Worm (Caenorhabditis elegans) whole organism, early embryonic: Measurements from ENCODE around the gene Y39G8B.9.
A peak's percentile ranks its signal among the peaks of the same experiment; 100 is the strongest.

ENCODE experiments used
- B0310.2 ChIP-seq: sonication (generic microtip); optimal IDR thresholded peaks from 2 replicates; lab custom pipeline; 2016; ENCODE audit warnings: mild to moderate bottlenecking, missing genetic modification characterization, missing compliant biosample characterization
- F13C5.2 ChIP-seq: sonication (generic microtip); optimal IDR thresholded peaks from 2 replicates; lab custom pipeline; 2017; ENCODE audit warnings: mild to moderate bottlenecking, missing genetic modification characterization, inconsistent platforms, missing compliant biosample characterization
- aly-1 ChIP-seq: sonication (generic microtip); optimal IDR thresholded peaks from 2 replicates; lab custom pipeline; 2016; ENCODE audit warnings: missing genetic modification characterization, missing compliant biosample characterization
- ama-1 ChIP-seq: fragments of 150-350 bp; optimal IDR thresholded peaks from 2 replicates; lab custom pipeline; 2014
- ceh-13 ChIP-seq: fragments of 200-800 bp; sonication (Bioruptor generic); optimal IDR thresholded peaks from 2 replicates; lab custom pipeline; 2018; ENCODE audit warnings: mild to moderate bottlenecking, missing genetic modification characterization, missing compliant biosample characterization
- ceh-36 ChIP-seq: sonication (generic microtip); optimal IDR thresholded peaks from 2 replicates; lab custom pipeline; 2016; ENCODE audit warnings: missing genetic modification characterization, inconsistent platforms, missing compliant biosample characterization
- ets-7 ChIP-seq: sonication (generic microtip); optimal IDR thresholded peaks from 2 replicates; lab custom pipeline; 2016; ENCODE audit warnings: missing genotype, missing genetic modification characterization, missing compliant biosample characterization
- flt-1 ChIP-seq: fragments of 200-800 bp; sonication (Bioruptor generic); IDR thresholded peaks from 2 replicates; pipeline ENCODE4 v1.3.6; 2022; ENCODE audit warnings: missing genetic modification characterization, missing compliant biosample characterization
- hmbx-1 ChIP-seq: sonication (generic microtip); optimal IDR thresholded peaks from 2 replicates; lab custom pipeline; 2016; ENCODE audit warnings: mild to moderate bottlenecking, missing genetic modification characterization, missing compliant biosample characterization
- hmg-4 ChIP-seq: fragments of 200-800 bp; sonication (Bioruptor generic); optimal IDR thresholded peaks from 2 replicates; lab custom pipeline; 2018; ENCODE audit warnings: mild to moderate bottlenecking, missing genetic modification characterization, missing compliant biosample characterization
- hnd-1 ChIP-seq: sonication (generic microtip); optimal IDR thresholded peaks from 2 replicates; lab custom pipeline; 2016; ENCODE audit warnings: missing genetic modification characterization, missing compliant biosample characterization
- pes-1 ChIP-seq: fragments of 200-800 bp; sonication (Bioruptor generic); IDR thresholded peaks from 2 replicates; pipeline ENCODE4 v1.3.6; 2022; ENCODE audit warnings: missing genetic modification reagents, missing genetic modification characterization, missing compliant biosample characterization
- scrt-1 ChIP-seq: fragments of 200-800 bp; sonication (Bioruptor generic); IDR thresholded peaks from 2 replicates; pipeline ENCODE4 v1.3.6; 2022; ENCODE audit warnings: missing genetic modification characterization, missing compliant biosample characterization
- sea-1 ChIP-seq: fragments of 200-800 bp; sonication (Bioruptor generic); conservative IDR thresholded peaks from 2 replicates; pipeline ENCODE4 v1.3.6; 2022; ENCODE audit warnings: missing genetic modification characterization, missing compliant biosample characterization
- tbx-11 ChIP-seq: fragments of 200-800 bp; sonication (Bioruptor generic); IDR thresholded peaks from 2 replicates; pipeline ENCODE4 v1.3.6; 2022; ENCODE audit warnings: missing genetic modification characterization, missing compliant biosample characterization
- tbx-37 ChIP-seq: fragments of 200-800 bp; sonication (Bioruptor generic); conservative IDR thresholded peaks from 2 replicates; pipeline ENCODE4 v1.3.6; 2022; ENCODE audit warnings: missing genetic modification reagents, missing genetic modification characterization, missing compliant biosample characterization
- tra-4 ChIP-seq: sonication (generic microtip); optimal IDR thresholded peaks from 2 replicates; lab custom pipeline; 2017; ENCODE audit warnings: missing genetic modification characterization, missing compliant biosample characterization

The Y39G8B.9 gene

DNA sequence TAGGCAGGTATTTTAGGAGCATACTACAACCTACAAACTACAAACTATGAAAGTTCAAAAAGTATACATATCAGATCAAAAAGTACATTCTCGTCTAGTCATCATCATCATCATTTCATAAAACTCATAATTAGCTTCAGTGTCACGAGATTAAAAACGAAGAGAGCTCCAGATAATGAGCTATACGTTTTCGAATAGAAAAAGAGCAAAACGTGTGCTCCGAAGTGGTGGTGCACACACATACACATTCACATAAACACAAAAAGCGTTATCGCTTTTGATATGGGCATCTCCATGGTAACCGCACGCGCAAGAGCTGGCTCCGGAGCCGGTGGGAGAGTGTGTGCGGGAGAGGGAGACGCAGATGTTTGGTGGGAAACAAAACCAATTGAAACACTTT lies 16.8 kb upstream of the Y39G8B.9 start:
- TF ChIP-seq tbx-11 (GFP tag; lab: Robert Waterston, UW), result no peak
- no peak for TF ChIP-seq flt-1 (GFP tag; lab: Robert Waterston, UW)
- TF ChIP-seq sea-1 (GFP tag; lab: Robert Waterston, UW), result no peak
- TF ChIP-seq tbx-37 (GFP tag; lab: Robert Waterston, UW), result no peak
- no peak for TF ChIP-seq aly-1 (tag; lab: Kevin White, UChicago)
- no peak for TF ChIP-seq tra-4 (tag; lab: Kevin White, UChicago)
- no peak for TF ChIP-seq ceh-13 (GFP tag; lab: Kevin White, UChicago)
- no peak for TF ChIP-seq scrt-1 (GFP tag; lab: Robert Waterston, UW)
- no peak for TF ChIP-seq F13C5.2
- no peak for TF ChIP-seq ama-1 (lab: Kevin White, UChicago)
- no peak for TF ChIP-seq hnd-1
- TF ChIP-seq hmbx-1, result no peak
- no peak for TF ChIP-seq ceh-36 (tag; lab: Kevin White, UChicago)

DNA sequence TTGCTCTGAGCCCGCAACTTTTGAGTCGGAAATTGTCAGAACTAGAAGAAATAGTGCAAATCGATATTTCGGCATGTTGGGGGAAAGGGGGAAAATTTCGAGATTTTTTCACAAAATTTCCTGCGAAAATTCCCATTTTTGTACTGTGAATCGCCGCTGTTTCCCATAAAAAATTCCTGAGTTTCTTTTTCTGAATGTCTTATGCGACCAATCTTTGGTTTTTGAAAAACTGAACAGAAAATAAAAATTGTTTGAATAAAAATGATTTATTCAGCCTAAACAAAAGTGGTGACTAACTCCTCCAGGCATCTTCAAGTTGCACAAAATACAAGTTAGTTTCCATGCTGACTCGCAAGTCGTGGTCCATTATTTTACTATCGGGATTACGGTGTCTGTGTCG lies 14.9 kb upstream of the Y39G8B.9 start, which contains the start of gene W07G1.7:
W07G1.7 (minus strand) TSS at position 101 of the 400 bp plus-strand sequence.
- no peak for TF ChIP-seq hmbx-1
- no peak for TF ChIP-seq ama-1 (lab: Kevin White, UChicago)
- TF ChIP-seq ceh-13 (GFP tag; lab: Kevin White, UChicago), result no peak
- no peak for TF ChIP-seq sea-1 (GFP tag; lab: Robert Waterston, UW)
- no peak for TF ChIP-seq tbx-37 (GFP tag; lab: Robert Waterston, UW)
- no peak for TF ChIP-seq flt-1 (GFP tag; lab: Robert Waterston, UW)
- TF ChIP-seq hnd-1, result no peak
- no peak for TF ChIP-seq hmg-4 (GFP tag; lab: Kevin White, UChicago)
- TF ChIP-seq tbx-11 (GFP tag; lab: Robert Waterston, UW), result no peak
- no peak for TF ChIP-seq aly-1 (tag; lab: Kevin White, UChicago)
- TF ChIP-seq ets-7 (tag; lab: Kevin White, UChicago), result no peak
- TF ChIP-seq B0310.2 (tag; lab: Kevin White, UChicago), result no peak
- no peak for TF ChIP-seq pes-1
- TF ChIP-seq F13C5.2, result no peak
- TF ChIP-seq scrt-1 (GFP tag; lab: Robert Waterston, UW), result no peak
- no peak for TF ChIP-seq tra-4 (tag; lab: Kevin White, UChicago)

DNA sequence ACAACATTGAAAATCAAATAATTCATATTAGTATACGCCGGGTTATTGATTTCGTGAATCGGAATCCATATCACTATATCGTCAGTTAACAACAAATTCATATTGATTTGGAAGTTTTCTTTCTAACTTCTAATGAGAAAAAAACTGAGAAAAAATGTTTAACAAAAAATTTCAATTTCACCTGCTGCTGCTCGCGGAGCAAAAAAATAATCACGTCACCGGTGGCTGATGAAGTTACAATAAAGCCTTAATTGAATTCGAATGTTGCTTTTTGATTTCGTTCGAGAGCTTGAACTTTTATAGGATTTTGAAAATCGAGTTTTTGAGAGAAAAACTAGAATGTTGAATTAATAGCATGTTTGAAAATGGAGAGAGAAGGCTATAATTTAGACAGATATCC lies 12.2 kb upstream of the Y39G8B.9 start, which contains the start of gene sre-43:
sre-43 (minus strand) TSS at position 101 of the 400 bp plus-strand sequence.
- TF ChIP-seq hmbx-1, result no peak
- TF ChIP-seq tra-4 (tag; lab: Kevin White, UChicago), result no peak
- TF ChIP-seq hmg-4 (GFP tag; lab: Kevin White, UChicago), result no peak
- TF ChIP-seq hnd-1, result no peak
- no peak for TF ChIP-seq sea-1 (GFP tag; lab: Robert Waterston, UW)
- TF ChIP-seq ceh-36 (tag; lab: Kevin White, UChicago), result no peak
- TF ChIP-seq ets-7 (tag; lab: Kevin White, UChicago), result no peak
- no peak for TF ChIP-seq flt-1 (GFP tag; lab: Robert Waterston, UW)
- no peak for TF ChIP-seq pes-1
- TF ChIP-seq tbx-11 (GFP tag; lab: Robert Waterston, UW), result no peak
- TF ChIP-seq scrt-1 (GFP tag; lab: Robert Waterston, UW), result no peak
- TF ChIP-seq B0310.2 (tag; lab: Kevin White, UChicago), result no peak
- TF ChIP-seq F13C5.2, result no peak
- TF ChIP-seq aly-1 (tag; lab: Kevin White, UChicago), result no peak

DNA sequence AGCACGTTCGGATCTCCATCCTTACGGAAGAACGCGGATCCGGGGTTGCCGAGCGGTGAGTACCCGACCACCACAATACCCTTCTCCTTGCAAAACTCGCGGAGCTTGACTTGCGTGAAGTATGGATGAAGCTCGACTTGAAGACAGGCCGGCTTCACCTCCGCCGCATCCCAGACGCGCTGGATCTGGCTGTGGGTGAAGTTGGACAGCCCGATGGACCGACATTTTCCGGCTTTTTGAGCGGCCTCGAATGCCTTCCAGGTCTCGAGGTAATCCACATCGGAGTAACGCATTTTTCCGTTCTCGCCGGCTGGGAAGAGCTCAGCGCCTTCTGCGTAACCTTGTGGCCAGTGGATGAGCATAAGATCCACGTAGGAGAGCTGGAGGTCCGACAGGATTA lies 9.0 kb upstream of the Y39G8B.9 start:
- TF ChIP-seq tra-4 (tag; lab: Kevin White, UChicago), result no peak
- no peak for TF ChIP-seq ets-7 (tag; lab: Kevin White, UChicago)

DNA sequence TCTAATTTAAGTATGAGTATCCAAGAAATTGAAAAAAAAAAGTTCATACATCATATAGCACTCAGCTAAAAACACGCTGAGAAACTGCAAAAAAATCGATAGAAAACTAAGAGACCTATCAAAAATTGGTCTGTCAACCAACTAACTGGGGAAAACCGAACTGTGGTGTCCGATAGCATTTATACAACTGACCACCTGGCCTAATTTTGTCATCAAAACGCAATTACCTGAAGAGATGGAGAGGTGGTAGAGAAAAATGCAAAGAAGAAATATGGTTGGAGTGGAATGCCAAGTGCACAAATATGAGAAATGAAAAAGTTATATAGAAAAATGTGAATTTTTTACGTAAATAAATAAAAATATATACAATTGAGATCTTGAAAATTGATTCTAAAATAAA lies 7.7 kb upstream of the Y39G8B.9 start, which contains the start of gene Y39G8B.1:
Y39G8B.1 (minus strand) TSS at position 299 of the 400 bp plus-strand sequence.
- TF ChIP-seq tbx-11 (GFP tag; lab: Robert Waterston, UW), result no peak
- TF ChIP-seq F13C5.2, result no peak
- TF ChIP-seq pes-1, result no peak
- TF ChIP-seq hnd-1, result no peak
- no peak for TF ChIP-seq hmg-4 (GFP tag; lab: Kevin White, UChicago)
- no peak for TF ChIP-seq aly-1 (tag; lab: Kevin White, UChicago)
- no peak for TF ChIP-seq ceh-13 (GFP tag; lab: Kevin White, UChicago)
- TF ChIP-seq sea-1 (GFP tag; lab: Robert Waterston, UW), result no peak
- TF ChIP-seq tra-4 (tag; lab: Kevin White, UChicago), result no peak
- no peak for TF ChIP-seq ceh-36 (tag; lab: Kevin White, UChicago)

DNA sequence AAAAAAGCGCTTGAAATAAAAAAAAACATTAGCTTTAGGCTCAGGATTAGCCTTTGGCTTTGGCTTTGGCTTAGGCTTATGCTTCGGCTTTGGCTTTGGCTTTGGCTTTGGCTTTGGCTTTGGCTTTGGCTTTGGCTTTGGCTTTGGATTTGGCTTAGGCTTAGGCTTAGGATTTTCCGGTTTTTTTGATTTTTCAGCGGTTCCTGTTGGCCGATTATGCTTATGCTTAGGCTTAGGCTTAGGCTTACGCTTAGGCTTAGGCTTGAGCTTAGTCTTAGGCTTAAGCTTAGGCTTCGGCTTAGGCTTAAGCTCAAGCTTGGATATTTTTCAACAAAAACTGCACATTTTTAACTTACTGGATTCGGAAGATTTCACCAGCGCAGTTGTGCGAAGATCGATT lies 7.0 kb upstream of the Y39G8B.9 start:
- no peak for TF ChIP-seq tra-4 (tag; lab: Kevin White, UChicago)
- no peak for TF ChIP-seq scrt-1 (GFP tag; lab: Robert Waterston, UW)
- TF ChIP-seq ets-7 (tag; lab: Kevin White, UChicago), result no peak
- TF ChIP-seq ceh-36 (tag; lab: Kevin White, UChicago), result peak; percentile 71
- no peak for TF ChIP-seq tbx-37 (GFP tag; lab: Robert Waterston, UW)

DNA sequence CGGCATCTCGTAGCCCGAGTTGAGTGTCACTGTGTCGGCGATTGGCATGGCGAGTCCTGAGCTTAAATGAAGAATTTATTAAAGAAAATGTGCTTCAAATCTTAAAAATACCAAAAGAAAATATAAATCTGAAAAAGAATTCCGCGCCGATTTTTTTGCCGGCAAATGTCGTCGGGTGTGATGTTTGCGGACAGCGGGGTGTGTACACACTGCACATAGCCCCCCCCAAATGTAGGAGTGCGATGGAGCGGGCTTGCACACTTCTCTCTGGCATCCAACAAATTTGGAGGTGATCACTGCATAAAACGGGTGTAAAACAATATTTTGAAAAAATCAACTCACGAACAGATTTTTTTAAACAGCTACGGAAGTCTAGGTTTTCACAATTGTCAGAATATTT lies 5.0 kb upstream of the Y39G8B.9 start, which contains the start of gene Y39G8B.2:
Y39G8B.2 (minus strand) TSS at position 61 of the 400 bp plus-strand sequence.
- TF ChIP-seq pes-1 (peak; percentile 68), ceh-36 (tag; lab: Kevin White, UChicago) (no peak), sea-1 (GFP tag; lab: Robert Waterston, UW) (no peak), scrt-1 (GFP tag; lab: Robert Waterston, UW) (peak; percentile 43; the same call in 1 of the 2 replicates), F13C5.2 (peak; percentile 73), B0310.2 (tag; lab: Kevin White, UChicago) (no peak), aly-1 (tag; lab: Kevin White, UChicago) (no peak), flt-1 (GFP tag; lab: Robert Waterston, UW) (0 out of 2 replicates have a peak, but pooled peaks have one; percentile 32), hmbx-1 (no peak), hnd-1 (no peak), hmg-4 (GFP tag; lab: Kevin White, UChicago) (peak; percentile 66), tbx-11 (GFP tag; lab: Robert Waterston, UW) (0 out of 2 replicates have a peak, but pooled peaks have one; percentile 43), ets-7 (tag; lab: Kevin White, UChicago) (no peak), ama-1 (lab: Kevin White, UChicago) (no peak), tra-4 (tag; lab: Kevin White, UChicago) (no peak), ceh-13 (GFP tag; lab: Kevin White, UChicago) (no peak), tbx-37 (GFP tag; lab: Robert Waterston, UW) (no peak)
